Worm (Caenorhabditis elegans): ENCODE measurements around the gene smex-1.

The smex-1 gene

DNA sequence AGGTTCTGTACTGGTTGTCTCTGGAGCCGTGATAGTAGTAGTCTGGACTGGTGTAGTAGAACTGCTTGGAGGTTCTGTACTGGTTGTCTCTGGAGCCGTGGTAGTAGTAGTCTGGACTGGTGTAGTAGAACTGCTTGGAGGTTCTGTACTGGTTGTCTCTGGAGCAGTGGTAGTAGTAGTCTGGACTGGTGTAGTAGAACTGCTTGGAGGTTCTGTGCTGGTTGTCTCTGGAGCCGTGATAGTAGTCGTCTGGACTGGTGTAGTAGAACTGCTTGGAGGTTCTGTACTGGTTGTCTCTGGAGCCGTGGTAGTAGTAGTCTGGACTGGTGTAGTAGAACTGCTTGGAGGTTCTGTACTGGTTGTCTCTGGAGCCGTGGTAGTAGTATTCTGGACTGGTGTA, 33.6 kb upstream of the smex-1 start:
- TF ChIP-seq let-526 (GFP tag; IDR thresholded peaks at IDR 0.05) (0 out of 2 replicates have a peak, but pooled peaks have one; percentile 70), ceh-100 (GFP tag; IDR thresholded peaks at IDR 0.05) (0 out of 2 replicates have a peak, but pooled peaks have one; percentile 15), egl-18 (GFP tag; IDR thresholded peaks at IDR 0.05) (0 out of 2 replicates have a peak, but pooled peaks have one; percentile 63), madf-3 (GFP tag; IDR thresholded peaks at IDR 0.05) (peak; percentile 80; the same call in 1 of the 2 replicates), ceh-40 (GFP tag; IDR thresholded peaks at IDR 0.05) (peak; percentile 85), cebp-2 (GFP tag; IDR thresholded peaks at IDR 0.05) (peak; percentile 77; the same call in 1 of the 2 replicates), ceh-58 (GFP tag; IDR thresholded peaks at IDR 0.05) (0 out of 2 replicates have a peak, but pooled peaks have one; percentile 18), F39B2.1 (GFP tag; IDR thresholded peaks at IDR 0.05) (0 out of 2 replicates have a peak, but pooled peaks have one; percentile 60), D2030.7 (GFP tag; IDR thresholded peaks at IDR 0.05) (peak; percentile 16; the same call in 1 of the 2 replicates), B0019.2 (GFP tag; conservative IDR thresholded peaks at IDR 0.05) (peak; percentile 40; the same call in 1 of the 2 replicates), hmg-20 (GFP tag; IDR thresholded peaks at IDR 0.05) (0 out of 2 replicates have a peak, but pooled peaks have one; percentile 28), F37B4.10 (GFP tag; IDR thresholded peaks at IDR 0.05) (0 out of 2 replicates have a peak, but pooled peaks have one; percentile 82), aptf-3 (GFP tag; IDR thresholded peaks at IDR 0.05) (0 out of 2 replicates have a peak, but pooled peaks have one; percentile 84), F33H1.4 (GFP tag; IDR thresholded peaks at IDR 0.05) (0 out of 2 replicates have a peak, but pooled peaks have one; percentile 25), egrh-3 (GFP tag; IDR thresholded peaks at IDR 0.05) (peak; percentile 70), ztf-28 (GFP tag; IDR thresholded peaks at IDR 0.05) (0 out of 2 replicates have a peak, but pooled peaks have one; percentile 49)

DNA sequence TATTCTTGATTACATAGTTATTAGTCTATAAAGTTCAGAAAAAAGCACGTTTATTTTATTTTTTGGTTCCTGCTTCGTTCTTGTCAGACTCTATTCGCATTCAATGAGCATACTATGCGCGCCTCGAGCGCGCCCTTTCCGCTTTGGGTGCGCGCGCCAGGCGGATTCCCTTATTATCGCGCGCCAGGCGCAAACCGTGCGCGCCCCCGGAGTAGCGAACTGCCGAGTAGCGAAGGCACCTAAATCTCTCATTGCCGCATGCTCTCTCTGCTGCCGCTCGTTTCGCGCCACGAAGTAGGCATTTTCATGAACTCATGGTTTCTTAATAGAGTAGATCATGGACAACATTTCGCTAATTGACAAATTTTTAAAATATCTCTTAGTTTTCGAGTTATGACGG, 31.3 kb upstream of the smex-1 start:
- TF ChIP-seq efl-1 (GFP tag; optimal IDR thresholded peaks at IDR 0.05) (peak; percentile 14), pha-4 (tag; optimal IDR thresholded peaks at IDR 0.05) (no peak), aptf-3 (GFP tag; IDR thresholded peaks at IDR 0.05) (0 out of 2 replicates have a peak, but pooled peaks have one; percentile 53), atf-7 (tag; optimal IDR thresholded peaks at IDR 0.05) (no peak), F39B2.1 (GFP tag; IDR thresholded peaks at IDR 0.05) (no peak), B0261.1 (tag; optimal IDR thresholded peaks at IDR 0.05) (no peak), nfya-2 (GFP tag; IDR thresholded peaks at IDR 0.05) (no peak), ztf-25 (GFP tag; IDR thresholded peaks at IDR 0.05) (no peak), madf-10 (tag; optimal IDR thresholded peaks at IDR 0.05) (no peak), snpc-1.3 (tag; optimal IDR thresholded peaks at IDR 0.05; ENCODE audit: insufficient read depth) (no peak), Y95B8A.8 (GFP tag; IDR thresholded peaks at IDR 0.05) (no peak), nhr-179 (tag; optimal IDR thresholded peaks at IDR 0.05) (no peak), hmg-1.2 (GFP tag; IDR thresholded peaks at IDR 0.05) (peak; percentile 60; the same call in 1 of the 2 replicates), tbp1 (GFP tag; optimal IDR thresholded peaks at IDR 0.05) (no peak), madf-6 (GFP tag; IDR thresholded peaks at IDR 0.05) (peak; percentile 72), hsf-1 (GFP tag; IDR thresholded peaks at IDR 0.05) (no peak), unc-62 (GFP tag; optimal IDR thresholded peaks at IDR 0.05) (no peak), K12H6.12 (tag; optimal IDR thresholded peaks at IDR 0.05) (no peak), lsy-27 (tag; optimal IDR thresholded peaks at IDR 0.05; ENCODE audit: borderline replicate concordance, insufficient read depth) (no peak), F57C9.4 (tag; optimal IDR thresholded peaks at IDR 0.05) (no peak), F33H1.4 (GFP tag; IDR thresholded peaks at IDR 0.05) (no peak), bed-1 (GFP tag; IDR thresholded peaks at IDR 0.05) (no peak), egrh-3 (GFP tag; IDR thresholded peaks at IDR 0.05) (peak; percentile 79; the same call in 1 of the 2 replicates), snpc-1.1 (tag; optimal IDR thresholded peaks at IDR 0.05; ENCODE audit: insufficient read depth) (no peak), madf-8 (GFP tag; conservative IDR thresholded peaks at IDR 0.05) (peak; percentile 35; the same call in 1 of the 2 replicates), F10E7.11 (tag; optimal IDR thresholded peaks at IDR 0.05) (no peak), attf-3 (GFP tag; conservative IDR thresholded peaks at IDR 0.05) (no peak), B0336.3 (GFP tag; IDR thresholded peaks at IDR 0.05) (no peak), nfya-1 (tag; optimal IDR thresholded peaks at IDR 0.05; ENCODE audit: borderline replicate concordance, insufficient read depth) (no peak), attf-5 (GFP tag; optimal IDR thresholded peaks at IDR 0.05) (no peak), him-1 (tag; optimal IDR thresholded peaks at IDR 0.05) (no peak), somi-1 (GFP tag; optimal IDR thresholded peaks at IDR 0.05) (no peak), sdz-38 (tag; optimal IDR thresholded peaks at IDR 0.05) (no peak), zfh-2 (GFP tag; conservative IDR thresholded peaks at IDR 0.05) (peak; percentile 81)

Measured in whole organism, young adult.